Worm (Caenorhabditis elegans) whole organism, L1 larva: ENCODE data around the gene Y49A3A.3.

Experiments used
- C34B4.2 ChIP-seq: sonication (generic microtip); optimal IDR thresholded peaks from 2 replicates; lab custom pipeline; 2017; ENCODE audit warnings: mild to moderate bottlenecking, missing genetic modification characterization, missing compliant biosample characterization
- alr-1 ChIP-seq: fragments of 200-800 bp; sonication (Bioruptor generic); optimal IDR thresholded peaks from 2 replicates; lab custom pipeline; 2018; ENCODE audit warnings: borderline replicate concordance, mild to moderate bottlenecking, missing genetic modification characterization, missing compliant biosample characterization
- aly-2 ChIP-seq: fragments of 150-350 bp; optimal IDR thresholded peaks from 2 replicates; lab custom pipeline; 2014; ENCODE audit warnings: missing biosample characterization, missing genetic modification characterization
- ceh-63 ChIP-seq: fragments of 200-800 bp; sonication (Bioruptor generic); optimal IDR thresholded peaks from 2 replicates; lab custom pipeline; 2018; ENCODE audit warnings: mild to moderate bottlenecking, missing genetic modification characterization, missing compliant biosample characterization
- ceh-8 ChIP-seq: fragments of 200-800 bp; sonication (Bioruptor generic); optimal IDR thresholded peaks from 2 replicates; lab custom pipeline; 2018; ENCODE audit warnings: mild to moderate bottlenecking, missing genetic modification characterization, moderate library complexity, missing compliant biosample characterization
- ceh-88 ChIP-seq: fragments of 200-800 bp; sonication (Bioruptor generic); IDR thresholded peaks from 2 replicates; pipeline ENCODE4 v1.3.6; 2022; ENCODE audit warnings: missing genetic modification characterization, missing compliant biosample characterization
- ceh-90 ChIP-seq: sonication (generic microtip); optimal IDR thresholded peaks from 2 replicates; lab custom pipeline; 2016; ENCODE audit warnings: missing genetic modification characterization, missing compliant biosample characterization
- ces-1 ChIP-seq: fragments of 150-350 bp; optimal IDR thresholded peaks from 2 replicates; lab custom pipeline; 2014; ENCODE audit warnings: missing biosample characterization, missing genetic modification reagents, missing genetic modification characterization
- efl-1 ChIP-seq, 4 experiments: fragments of 150-350 bp; optimal IDR thresholded peaks in 3 of 4; peaks in 1 of 4; 1 replicate in 1 of 4; 2 replicates in 3 of 4; lab custom pipeline; 2014; ENCODE audit warnings: missing biosample characterization in 2 of 4, missing genetic modification characterization in 2 of 4, missing genetic modification reagents in 2 of 4
- efl-3 ChIP-seq: fragments of 200-800 bp; sonication (Bioruptor generic); optimal IDR thresholded peaks from 2 replicates; lab custom pipeline; 2018; ENCODE audit warnings: mild to moderate bottlenecking, missing genetic modification characterization, missing compliant biosample characterization
- egl-13 ChIP-seq: sonication (generic microtip); optimal IDR thresholded peaks from 2 replicates; lab custom pipeline; 2016; ENCODE audit warnings: missing genotype, missing genetic modification reagents, missing genetic modification characterization, missing compliant biosample characterization
- egl-27 ChIP-seq, 2 experiments: fragments of 150-350 bp in 1 of 2; sonication (generic microtip); optimal IDR thresholded peaks; 3 replicates each; lab custom pipeline; 2017 to 2018; ENCODE audit warnings: missing biosample characterization in 2 of 2, missing genetic modification characterization in 2 of 2, missing genetic modification reagents in 2 of 2
- elt-2 ChIP-seq: sonication (generic microtip); optimal IDR thresholded peaks from 2 replicates; lab custom pipeline; 2016; ENCODE audit warnings: missing genetic modification characterization, mild to moderate bottlenecking, inconsistent platforms, missing compliant biosample characterization, missing genetic modification reagents
- elt-3 ChIP-seq, 6 experiments: fragments of 150-350 bp in 1 of 6; sonication (generic microtip); optimal IDR thresholded peaks; 2 replicates each; lab custom pipeline; 2017 to 2018; ENCODE audit warnings: missing biosample characterization in 6 of 6, missing genetic modification characterization in 6 of 6, inconsistent platforms in 1 of 6
- fkh-10 ChIP-seq: sonication (generic microtip); optimal IDR thresholded peaks from 2 replicates; lab custom pipeline; 2017; ENCODE audit warnings: missing biosample characterization, missing genetic modification reagents, missing genetic modification characterization
- fkh-4 ChIP-seq: sonication (generic microtip); optimal IDR thresholded peaks from 2 replicates; lab custom pipeline; 2016; ENCODE audit warnings: missing compliant biosample characterization, missing genetic modification characterization, borderline replicate concordance
- fkh-8 ChIP-seq: sonication (generic microtip); optimal IDR thresholded peaks from 2 replicates; lab custom pipeline; 2016; ENCODE audit warnings: mild to moderate bottlenecking, missing genetic modification characterization, missing compliant biosample characterization
- hlh-4 ChIP-seq: sonication (generic microtip); optimal IDR thresholded peaks from 2 replicates; lab custom pipeline; 2016; ENCODE audit warnings: mild to moderate bottlenecking, missing genetic modification characterization, missing compliant biosample characterization
- lin-14 ChIP-seq: fragments of 200-800 bp; sonication (Bioruptor generic); optimal IDR thresholded peaks from 2 replicates; lab custom pipeline; 2018; ENCODE audit warnings: mild to moderate bottlenecking, missing genetic modification characterization, moderate library complexity, missing compliant biosample characterization
- lin-15B ChIP-seq: fragments of 150-350 bp; sonication (generic microtip); optimal IDR thresholded peaks from 3 replicates; lab custom pipeline; 2014; ENCODE audit warnings: missing biosample characterization, missing genetic modification characterization
- lin-35 ChIP-seq, 2 experiments: fragments of 150-350 bp; optimal IDR thresholded peaks; 2 replicates each; lab custom pipeline; 2014; ENCODE audit warnings: missing biosample characterization in 2 of 2, missing genetic modification characterization in 2 of 2, missing genetic modification reagents in 2 of 2
- lin-39 ChIP-seq: fragments of 150-350 bp; optimal IDR thresholded peaks from 2 replicates; lab custom pipeline; 2014; ENCODE audit warnings: missing biosample characterization, missing genetic modification reagents, missing genetic modification characterization
- lsy-2 ChIP-seq, 2 experiments: fragments of 150-350 bp; optimal IDR thresholded peaks; 2 replicates each; lab custom pipeline; 2014; ENCODE audit warnings: missing biosample characterization in 2 of 2, missing genetic modification characterization in 2 of 2
- nhr-11 ChIP-seq: fragments of 150-350 bp; optimal IDR thresholded peaks from 2 replicates; lab custom pipeline; 2014; ENCODE audit warnings: missing biosample characterization, missing genetic modification characterization
- nhr-12 ChIP-seq: sonication (generic microtip); optimal IDR thresholded peaks from 2 replicates; lab custom pipeline; 2017; ENCODE audit warnings: missing biosample characterization, missing genetic modification characterization
- nhr-20 ChIP-seq: sonication (generic microtip); optimal IDR thresholded peaks from 2 replicates; lab custom pipeline; 2016; ENCODE audit warnings: mild to moderate bottlenecking, missing genetic modification characterization, missing compliant biosample characterization
- nhr-237 ChIP-seq: fragments of 150-350 bp; optimal IDR thresholded peaks from 2 replicates; lab custom pipeline; 2014; ENCODE audit warnings: missing biosample characterization, missing genetic modification characterization
- nhr-47 ChIP-seq: sonication (generic microtip); optimal IDR thresholded peaks from 2 replicates; lab custom pipeline; 2016; ENCODE audit warnings: mild to moderate bottlenecking, missing genetic modification characterization, moderate library complexity, missing compliant biosample characterization
- nhr-71 ChIP-seq: sonication (generic microtip); optimal IDR thresholded peaks from 2 replicates; lab custom pipeline; 2016; ENCODE audit warnings: mild to moderate bottlenecking, missing genetic modification characterization, moderate library complexity, missing compliant biosample characterization
- pax-3 ChIP-seq: fragments of 200-800 bp; sonication (Bioruptor generic); optimal IDR thresholded peaks from 2 replicates; lab custom pipeline; 2018; ENCODE audit warnings: mild to moderate bottlenecking, missing genetic modification characterization, moderate library complexity, missing compliant biosample characterization
- pqm-1 ChIP-seq: sonication (generic microtip); optimal IDR thresholded peaks from 3 replicates; lab custom pipeline; 2017; ENCODE audit warnings: missing biosample characterization, missing genetic modification characterization
- rnt-1 ChIP-seq: sonication (generic microtip); optimal IDR thresholded peaks from 2 replicates; lab custom pipeline; 2016; ENCODE audit warnings: mild to moderate bottlenecking, missing genetic modification characterization, moderate library complexity, missing compliant biosample characterization
- skn-1 ChIP-seq: fragments of 150-350 bp; optimal IDR thresholded peaks from 2 replicates; lab custom pipeline; 2014; ENCODE audit warnings: missing biosample characterization, missing genetic modification characterization
- sox-4 ChIP-seq: sonication (generic microtip); optimal IDR thresholded peaks from 2 replicates; lab custom pipeline; 2016; ENCODE audit warnings: missing genetic modification characterization, missing compliant biosample characterization
- sup-37 ChIP-seq: fragments of 200-800 bp; sonication (Bioruptor generic); optimal IDR thresholded peaks from 2 replicates; lab custom pipeline; 2018; ENCODE audit warnings: mild to moderate bottlenecking, missing genetic modification characterization, missing compliant biosample characterization
- tlp-1 ChIP-seq: fragments of 150-350 bp; optimal IDR thresholded peaks from 2 replicates; lab custom pipeline; 2014; ENCODE audit warnings: missing biosample characterization, missing genetic modification characterization
- unc-86 ChIP-seq: sonication (generic microtip); optimal IDR thresholded peaks from 2 replicates; lab custom pipeline; 2016; ENCODE audit warnings: missing genetic modification characterization, missing compliant biosample characterization
- vab-15 ChIP-seq: sonication (generic microtip); optimal IDR thresholded peaks from 2 replicates; lab custom pipeline; 2017; ENCODE audit warnings: missing genotype, mild to moderate bottlenecking, missing genetic modification characterization, missing compliant biosample characterization
- ztf-11 ChIP-seq, 2 experiments: sonication (generic microtip); optimal IDR thresholded peaks; 2 replicates each; lab custom pipeline; 2016 to 2017; ENCODE audit warnings: missing genetic modification characterization in 2 of 2, missing biosample characterization in 1 of 2, missing compliant biosample characterization in 1 of 2

Y49A3A.3 gene

DNA sequence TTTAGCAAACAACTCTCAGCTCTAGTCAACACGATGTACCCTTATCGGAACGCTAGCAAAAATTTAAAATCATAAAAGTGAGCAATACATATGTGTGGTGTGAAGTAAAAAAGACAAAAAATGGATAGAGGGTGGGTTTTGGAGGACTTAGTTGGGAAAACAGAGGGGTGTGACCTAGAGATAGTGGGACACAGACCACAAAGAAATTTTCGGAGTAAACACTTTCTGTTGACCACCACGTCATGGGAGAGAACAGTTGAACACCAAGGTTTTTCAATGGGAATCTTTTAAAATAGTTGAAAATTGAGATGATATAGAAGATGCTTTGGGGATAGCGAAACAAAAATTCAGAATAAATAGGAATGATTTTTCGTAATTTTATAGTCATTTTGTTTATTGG, 37.0 kb upstream of the Y49A3A.3 start:
- TF ChIP-seq nhr-71 (tag; lab: Kevin White, UChicago) (no peak), lin-14 (GFP tag; lab: Kevin White, UChicago) (peak; percentile 62), rnt-1 (no peak), aly-2 (tag; lab: Kevin White, UChicago) (no peak), egl-13 (tag; lab: Kevin White, UChicago) (no peak), efl-3 (GFP tag; lab: Kevin White, UChicago) (no peak), unc-86 (tag; lab: Kevin White, UChicago) (no peak), ceh-88 (GFP tag; lab: Robert Waterston, UW) (no peak), vab-15 (tag; lab: Kevin White, UChicago) (no peak), fkh-10 (GFP tag; lab: Kevin White, UChicago) (no peak), nhr-11 (tag; lab: Kevin White, UChicago) (no peak), lin-35 (GFP tag; optimal IDR thresholded peaks at IDR 0.05; lab: Kevin White, UChicago) (no peak), nhr-12 (no peak), lsy-2 (tag; optimal IDR thresholded peaks at IDR 0.05; lab: Kevin White, UChicago) (peak in 1 of 2 experiments; percentile 23), alr-1 (tag; lab: Kevin White, UChicago) (no peak), lin-39 (tag; lab: Kevin White, UChicago) (no peak), ceh-63 (no peak), efl-1 (optimal IDR thresholded peaks at IDR 0.05; lab: Kevin White, UChicago) (no peak), efl-1 (GFP tag; optimal IDR thresholded peaks at IDR 0.05 in 1 of 2; lab: Kevin White, UChicago) (peak in 1 of 2 experiments; percentile 2)

- TF ChIP-seq fkh-8 (tag; lab: Kevin White, UChicago) (peak; percentile 66), pax-3 (tag; lab: Kevin White, UChicago) (peak; percentile 54), ceh-90 (tag; lab: Kevin White, UChicago) (peak; percentile 3), sox-4 (tag; lab: Kevin White, UChicago) (no peak)
Observed at ce11 chrV:14317621-14318020, 36.6 kb upstream of the Y49A3A.3 start.

DNA sequence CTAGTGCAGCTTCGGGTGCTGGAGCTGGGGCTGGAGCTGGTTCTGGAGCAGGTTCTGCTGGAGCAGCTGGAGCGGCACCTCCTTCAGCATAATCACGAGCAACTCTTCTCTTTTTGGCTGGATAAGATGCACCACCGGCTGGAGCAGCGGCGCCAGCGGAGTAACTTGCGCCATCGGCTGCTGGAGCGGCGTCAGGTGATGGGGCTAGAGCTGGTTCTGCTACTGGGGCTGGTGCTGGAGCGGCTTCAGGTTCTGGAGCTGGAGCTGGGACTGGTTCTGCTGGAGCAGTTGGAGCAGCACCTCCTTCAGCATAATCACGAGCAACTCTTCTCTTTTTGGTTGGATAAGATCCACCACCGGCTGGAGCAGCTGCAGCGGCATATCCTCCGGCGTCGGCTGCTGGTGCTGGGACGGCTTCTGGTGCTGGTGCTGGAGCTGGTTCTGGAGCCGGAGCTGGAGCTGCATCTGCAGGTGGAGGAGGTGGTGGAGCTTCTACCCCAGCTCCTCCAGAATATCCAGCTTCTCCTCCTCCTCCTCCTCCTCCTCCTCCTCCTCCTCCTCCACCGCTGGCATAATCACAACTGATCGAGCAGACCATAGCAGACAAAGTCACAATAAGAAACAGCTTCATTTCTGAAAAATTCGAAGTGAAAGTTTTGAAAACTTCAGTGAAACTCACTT, 35.0 kb upstream of the Y49A3A.3 start, which contains the start of gene F47B8.13:
Gene F47B8.13 (minus strand): TSS at position 631 of the 681 bp plus-strand sequence.
- no peak for TF ChIP-seq ceh-88 (GFP tag; lab: Robert Waterston, UW)
- TF ChIP-seq egl-27 (tag; optimal IDR thresholded peaks at IDR 0.05; lab: Kevin White, UChicago), result no peak
- TF ChIP-seq ceh-8, result peak; percentile 40

DNA sequence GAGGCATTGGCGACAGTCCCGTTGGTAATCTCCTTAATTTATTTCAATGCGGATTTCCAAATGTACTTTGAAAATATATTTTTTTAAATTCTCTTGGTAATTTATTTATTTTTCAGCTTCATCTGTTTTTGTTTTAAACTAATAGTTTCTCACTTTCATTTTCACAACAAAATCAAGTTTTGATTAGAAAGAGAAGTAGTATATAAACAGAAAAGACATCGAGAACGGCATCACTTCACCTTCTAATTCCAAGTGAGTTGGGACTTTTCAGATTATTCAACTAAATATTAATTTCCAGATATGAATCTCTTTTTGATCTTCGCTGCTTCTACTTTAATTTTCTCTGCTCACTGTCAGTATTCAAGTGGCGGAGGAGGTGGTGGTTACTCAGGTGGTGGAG, 34.0 kb upstream of the Y49A3A.3 start, which contains the start of gene F47B8.14:
Gene F47B8.14 (plus strand): TSS at position 301 of the 400 bp plus-strand sequence.
- TF ChIP-seq elt-2 (tag; lab: Kevin White, UChicago) (no peak), elt-3 (tag; optimal IDR thresholded peaks at IDR 0.05; lab: Kevin White, UChicago) (no peak), lin-15B (tag; lab: Kevin White, UChicago) (no peak), nhr-12 (no peak), hlh-4 (tag; lab: Kevin White, UChicago) (no peak), nhr-47 (tag; lab: Kevin White, UChicago) (no peak), nhr-11 (tag; lab: Kevin White, UChicago) (no peak), pqm-1 (no peak), ztf-11 (tag; optimal IDR thresholded peaks at IDR 0.05; lab: Kevin White, UChicago) (no peak), tlp-1 (no peak), fkh-4 (tag; lab: Kevin White, UChicago) (no peak), C34B4.2 (tag; lab: Kevin White, UChicago) (no peak), nhr-20 (no peak), ces-1 (no peak), skn-1 (no peak), nhr-237 (tag; lab: Kevin White, UChicago) (no peak), sup-37 (no peak), lin-39 (tag; lab: Kevin White, UChicago) (no peak)
